Worm (Caenorhabditis elegans): ENCODE measurements around the gene srh-98.
A peak's percentile ranks its signal among the peaks of the same experiment; 100 is the strongest.

Gene srh-98

ce11 chrV:16235647-16236046 lies at the start of gene srh-98:
srh-98 (minus strand) TSS chrV:16235747.
- TF ChIP-seq nhr-237 (tag; optimal IDR thresholded peaks at IDR 0.05) = no peak
- TF ChIP-seq ztf-1 (GFP tag; conservative IDR thresholded peaks at IDR 0.05) = no peak
- TF ChIP-seq nhr-12 (tag; optimal IDR thresholded peaks at IDR 0.05) = no peak
- no peak for TF ChIP-seq dmd-4 (tag; optimal IDR thresholded peaks at IDR 0.05)
- no peak for TF ChIP-seq peb-1 (tag; optimal IDR thresholded peaks at IDR 0.05)
- no peak for TF ChIP-seq crh-2 (tag; optimal IDR thresholded peaks at IDR 0.05)
- TF ChIP-seq lin-11 (tag; optimal IDR thresholded peaks at IDR 0.05) = no peak
- TF ChIP-seq mbf-1 (tag; optimal IDR thresholded peaks at IDR 0.05) = no peak
- no peak for TF ChIP-seq C34F6.9 (tag; optimal IDR thresholded peaks at IDR 0.05)
- TF ChIP-seq mdl-1 (tag; optimal IDR thresholded peaks at IDR 0.05) = no peak
- TF ChIP-seq blmp-1 (tag; optimal IDR thresholded peaks at IDR 0.05; ENCODE audit: insufficient read depth) = no peak
- TF ChIP-seq ZK546.5 (tag; optimal IDR thresholded peaks at IDR 0.05) = no peak
- TF ChIP-seq nhr-129 (tag; optimal IDR thresholded peaks at IDR 0.05) = no peak
- no peak for TF ChIP-seq nhr-10 (tag; optimal IDR thresholded peaks at IDR 0.05)
- TF ChIP-seq nhr-11 (tag; optimal IDR thresholded peaks at IDR 0.05) = no peak
- no peak for TF ChIP-seq ceh-16 (tag; optimal IDR thresholded peaks at IDR 0.05)

ce11 chrV:16282147-16282546 lies 46.6 kb upstream of the srh-98 start, which contains the start of gene F28G4.2:
F28G4.2 (minus strand) TSS chrV:16282321.
- TF ChIP-seq ztf-1 (GFP tag; conservative IDR thresholded peaks at IDR 0.05) (no peak), blmp-1 (tag; optimal IDR thresholded peaks at IDR 0.05; ENCODE audit: insufficient read depth) (peak; percentile 40), R02D3.7 (tag; optimal IDR thresholded peaks at IDR 0.05) (no peak)

ce11 chrV:16277918-16278317 lies 42.4 kb upstream of the srh-98 start, which contains the start of gene cyp-37B1:
cyp-37B1 (plus strand) TSS chrV:16278116.
- TF ChIP-seq lin-13 (GFP tag; optimal IDR thresholded peaks at IDR 0.05) = no peak
- TF ChIP-seq sma-9 (GFP tag; optimal IDR thresholded peaks at IDR 0.05) = peak; percentile 76
- no peak for TF ChIP-seq sma-9 (tag; optimal IDR thresholded peaks at IDR 0.05)
- TF ChIP-seq elt-1 (tag; optimal IDR thresholded peaks at IDR 0.05) = no peak
- no peak for TF ChIP-seq nhr-23 (tag; optimal IDR thresholded peaks at IDR 0.05)
- no peak for TF ChIP-seq egl-27 (tag; optimal IDR thresholded peaks at IDR 0.05)
- no peak for TF ChIP-seq dmd-4 (tag; optimal IDR thresholded peaks at IDR 0.05)
- no peak for TF ChIP-seq snpc-4 (tag; optimal IDR thresholded peaks at IDR 0.05)
- no peak for TF ChIP-seq sem-4 (tag; optimal IDR thresholded peaks at IDR 0.05)
- no peak for TF ChIP-seq nhr-129 (tag; optimal IDR thresholded peaks at IDR 0.05)
- peak; percentile 10 for TF ChIP-seq crh-2 (tag; optimal IDR thresholded peaks at IDR 0.05)
- TF ChIP-seq gmeb-1 (tag; optimal IDR thresholded peaks at IDR 0.05) = peak; percentile 45
- TF ChIP-seq nhr-21 (tag; optimal IDR thresholded peaks at IDR 0.05) = no peak
- no peak for TF ChIP-seq ceh-16 (tag; optimal IDR thresholded peaks at IDR 0.05)
- TF ChIP-seq nhr-77 (tag; optimal IDR thresholded peaks at IDR 0.05) = no peak
- no peak for TF ChIP-seq mbf-1 (tag; optimal IDR thresholded peaks at IDR 0.05)
- no peak for TF ChIP-seq elt-3 (tag; optimal IDR thresholded peaks at IDR 0.05)
- peak; percentile 64 for TF ChIP-seq fos-1 (tag; optimal IDR thresholded peaks at IDR 0.05)
- no peak for TF ChIP-seq F13H6.1 (tag; optimal IDR thresholded peaks at IDR 0.05)
- TF ChIP-seq lin-39 (tag; optimal IDR thresholded peaks at IDR 0.05) = no peak
- no peak for TF ChIP-seq unc-62 (GFP tag; optimal IDR thresholded peaks at IDR 0.05)
- no peak for TF ChIP-seq unc-39 (tag; optimal IDR thresholded peaks at IDR 0.05)
- TF ChIP-seq ztf-1 (GFP tag; conservative IDR thresholded peaks at IDR 0.05) = no peak
- TF ChIP-seq R02D3.7 (tag; optimal IDR thresholded peaks at IDR 0.05) = no peak

- TF ChIP-seq mbf-1 (tag; optimal IDR thresholded peaks at IDR 0.05) (no peak), lin-13 (GFP tag; optimal IDR thresholded peaks at IDR 0.05) (no peak), R02D3.7 (tag; optimal IDR thresholded peaks at IDR 0.05) (no peak), nhr-77 (tag; optimal IDR thresholded peaks at IDR 0.05) (no peak), lin-11 (tag; optimal IDR thresholded peaks at IDR 0.05) (no peak), ama-1 (optimal IDR thresholded peaks at IDR 0.05) (no peak), sma-3 (GFP tag; optimal IDR thresholded peaks at IDR 0.05) (no peak), dmd-4 (tag; optimal IDR thresholded peaks at IDR 0.05) (no peak)
These were observed 39.8 kb upstream of the srh-98 start, which contains the start of gene pacl-1 for ce11 chrV:16275347-16275746. pacl-1 (minus strand) TSS chrV:16275447.

- TF ChIP-seq ceh-16 (tag; optimal IDR thresholded peaks at IDR 0.05) = no peak
These were observed 35.6 kb upstream of the srh-98 start, which contains the start of gene T13F3.6 for ce11 chrV:16271121-16271520. T13F3.6 (minus strand) TSS chrV:16271221.
